Fruit fly (Drosophila melanogaster) whole organism: ENCODE results near the gene Mct1.
A peak's percentile ranks its signal among the peaks of the same experiment; 100 is the strongest.

Source experiments
- CG8478 ChIP-seq: fragments of >200 bp; optimal IDR thresholded peaks from 2 replicates; lab custom pipeline; 2018; ENCODE audit warnings: inconsistent platforms
- EcR ChIP-seq, 2 experiments: fragments of >200 bp; optimal IDR thresholded peaks; 2 replicates each; lab custom pipeline; 2017; ENCODE audit warnings: missing biosample characterization in 2 of 2, missing genetic modification characterization in 2 of 2, missing genetic modification reagents in 2 of 2
- pan ChIP-seq: fragments of >200 bp; optimal IDR thresholded peaks from 2 replicates; lab custom pipeline; 2017
- usp ChIP-seq: fragments of >200 bp; optimal IDR thresholded peaks from 2 replicates; lab custom pipeline; 2017; ENCODE audit warnings: missing biosample characterization, missing genetic modification characterization, mixed read lengths

DNA sequence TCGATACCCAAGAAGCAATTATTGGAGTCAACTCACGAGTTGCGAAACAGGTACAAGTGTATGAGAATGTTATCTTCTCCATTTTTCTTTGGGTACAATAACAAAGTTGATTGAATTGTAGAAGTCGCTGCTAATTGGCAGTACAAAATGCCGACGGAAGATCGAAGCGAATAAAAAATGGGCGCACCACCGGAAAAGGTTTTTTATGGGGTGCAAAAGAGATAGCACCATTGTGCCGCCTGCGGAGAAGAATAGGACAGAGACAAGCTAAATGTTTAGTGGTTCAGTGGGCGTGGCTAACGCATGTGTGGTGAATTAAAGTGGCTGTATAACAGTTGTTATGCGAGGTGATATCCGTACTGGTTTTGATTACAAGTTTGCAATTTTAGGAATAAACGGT lies 48.5 kb upstream of the Mct1 start:
- TF ChIP-seq CG8478 (peak; percentile 39), EcR (GFP tag; optimal IDR thresholded peaks at IDR 0.05; lab: Kevin White, UChicago) (no peak), pan (lab: Kevin White, UChicago) (no peak), usp (no peak)
